Worm (Caenorhabditis elegans): ENCODE results near the gene unc-86.

DNA sequence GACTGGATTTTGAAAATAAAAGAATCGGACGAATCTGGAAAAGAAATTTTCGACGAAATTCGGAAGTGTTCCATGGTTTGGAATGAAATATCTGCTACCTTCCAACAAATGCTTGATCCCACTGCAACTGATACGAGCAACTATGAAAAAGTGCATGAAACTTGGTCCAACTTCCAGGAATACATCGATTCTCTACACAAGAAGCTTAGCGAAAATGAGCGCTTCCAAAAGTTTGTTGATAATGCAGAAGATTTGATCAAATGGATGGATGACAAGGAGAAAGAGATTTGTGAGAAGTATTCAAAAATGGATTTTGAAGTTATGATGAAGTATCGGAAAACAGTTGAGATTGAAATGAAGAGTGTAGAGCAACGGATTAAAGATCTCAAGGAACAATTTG is 33.6 kb downstream of the unc-86 start:
- no peak for TF ChIP-seq nhr-237 (tag; optimal IDR thresholded peaks at IDR 0.05)
- no peak for TF ChIP-seq snpc-4 (tag; optimal IDR thresholded peaks at IDR 0.05)

Data from whole organism, mixed stage, embryonic.